Fruit fly (Drosophila melanogaster) whole organism: ENCODE data around the gene CG17801.
A peak's percentile ranks its signal among the peaks of the same experiment; 100 is the strongest.

Experiments used
- CG8478 ChIP-seq: fragments of >200 bp; optimal IDR thresholded peaks from 2 replicates; lab custom pipeline; 2018; ENCODE audit warnings: inconsistent platforms
- Dll ChIP-seq: fragments of >200 bp; optimal IDR thresholded peaks from 2 replicates; lab custom pipeline; 2017
- EcR ChIP-seq, 2 experiments: fragments of >200 bp; optimal IDR thresholded peaks; 2 replicates each; lab custom pipeline; 2017; ENCODE audit warnings: missing biosample characterization in 2 of 2, missing genetic modification characterization in 2 of 2, missing genetic modification reagents in 2 of 2
- pan ChIP-seq: fragments of >200 bp; optimal IDR thresholded peaks from 2 replicates; lab custom pipeline; 2017
- psq ChIP-seq: fragments of >200 bp; optimal IDR thresholded peaks from 2 replicates; lab custom pipeline; 2017
- usp ChIP-seq: fragments of >200 bp; optimal IDR thresholded peaks from 2 replicates; lab custom pipeline; 2017; ENCODE audit warnings: missing biosample characterization, missing genetic modification characterization, mixed read lengths

The CG17801 gene

dm6 chr3R:17807035-17807606, at the start of gene CG17801:
Gene CG17801, minus strand, starts transcription at chr3R:17807085.
- TF ChIP-seq Dll (lab: Kevin White, UChicago) (no peak), pan (lab: Kevin White, UChicago) (no peak), EcR (GFP tag; optimal IDR thresholded peaks at IDR 0.05; lab: Kevin White, UChicago) (no peak)

dm6 chr3R:17849178-17849577, 42.3 kb upstream of the CG17801 start:
- TF ChIP-seq CG8478 (lab: Kevin White, UChicago): no peak
- TF ChIP-seq Dll (lab: Kevin White, UChicago): no peak
- TF ChIP-seq usp (GFP tag; lab: Kevin White, UChicago): no peak
- TF ChIP-seq psq: no peak
- no peak for TF ChIP-seq EcR (GFP tag; optimal IDR thresholded peaks at IDR 0.05; lab: Kevin White, UChicago)
- TF ChIP-seq pan (lab: Kevin White, UChicago): no peak

- no peak for TF ChIP-seq psq
- TF ChIP-seq Dll (lab: Kevin White, UChicago): no peak
- TF ChIP-seq CG8478 (lab: Kevin White, UChicago): no peak
- TF ChIP-seq EcR (GFP tag; optimal IDR thresholded peaks at IDR 0.05; lab: Kevin White, UChicago): no peak
- TF ChIP-seq pan (lab: Kevin White, UChicago): no peak
- TF ChIP-seq usp (GFP tag; lab: Kevin White, UChicago): no peak
Measured at dm6 chr3R:17846966-17847365, 40.1 kb upstream of the CG17801 start.

DNA sequence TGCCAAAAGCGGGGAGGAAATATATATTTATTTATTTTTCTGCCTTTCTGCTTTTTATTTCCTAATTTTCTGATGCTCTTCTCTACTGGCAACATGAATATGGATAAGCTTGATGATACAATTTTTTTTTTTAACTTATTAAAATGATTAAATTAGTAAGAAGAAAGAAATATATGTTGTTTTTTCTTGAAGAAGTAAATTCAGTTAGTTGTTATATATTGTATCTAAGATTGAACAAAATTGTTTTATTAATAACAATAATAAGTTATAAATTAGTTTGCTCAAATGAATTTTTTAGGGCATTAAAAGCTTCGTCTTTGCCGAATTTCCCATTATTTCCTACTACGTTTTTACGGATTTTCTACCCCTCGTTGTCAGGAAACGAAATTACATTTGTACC, 23.6 kb upstream of the CG17801 start:
- no peak for TF ChIP-seq usp (GFP tag; lab: Kevin White, UChicago)
- TF ChIP-seq EcR (GFP tag; optimal IDR thresholded peaks at IDR 0.05; lab: Kevin White, UChicago): no peak
- no peak for TF ChIP-seq psq
- no peak for TF ChIP-seq pan (lab: Kevin White, UChicago)
- TF ChIP-seq CG8478 (lab: Kevin White, UChicago): no peak

dm6 chr3R:17828653-17829052, 21.8 kb upstream of the CG17801 start:
- no peak for TF ChIP-seq pan (lab: Kevin White, UChicago)
- no peak for TF ChIP-seq psq
- TF ChIP-seq Dll (lab: Kevin White, UChicago): no peak
- TF ChIP-seq usp (GFP tag; lab: Kevin White, UChicago): no peak
- TF ChIP-seq EcR (GFP tag; optimal IDR thresholded peaks at IDR 0.05; lab: Kevin White, UChicago): no peak
- no peak for TF ChIP-seq CG8478 (lab: Kevin White, UChicago)

dm6 chr3R:17827038-17827616, 20.2 kb upstream of the CG17801 start:
- TF ChIP-seq EcR (GFP tag; optimal IDR thresholded peaks at IDR 0.05; lab: Kevin White, UChicago) (no peak), usp (GFP tag; lab: Kevin White, UChicago) (no peak), Dll (lab: Kevin White, UChicago) (no peak), psq (no peak), CG8478 (lab: Kevin White, UChicago) (no peak), pan (lab: Kevin White, UChicago) (no peak)

DNA sequence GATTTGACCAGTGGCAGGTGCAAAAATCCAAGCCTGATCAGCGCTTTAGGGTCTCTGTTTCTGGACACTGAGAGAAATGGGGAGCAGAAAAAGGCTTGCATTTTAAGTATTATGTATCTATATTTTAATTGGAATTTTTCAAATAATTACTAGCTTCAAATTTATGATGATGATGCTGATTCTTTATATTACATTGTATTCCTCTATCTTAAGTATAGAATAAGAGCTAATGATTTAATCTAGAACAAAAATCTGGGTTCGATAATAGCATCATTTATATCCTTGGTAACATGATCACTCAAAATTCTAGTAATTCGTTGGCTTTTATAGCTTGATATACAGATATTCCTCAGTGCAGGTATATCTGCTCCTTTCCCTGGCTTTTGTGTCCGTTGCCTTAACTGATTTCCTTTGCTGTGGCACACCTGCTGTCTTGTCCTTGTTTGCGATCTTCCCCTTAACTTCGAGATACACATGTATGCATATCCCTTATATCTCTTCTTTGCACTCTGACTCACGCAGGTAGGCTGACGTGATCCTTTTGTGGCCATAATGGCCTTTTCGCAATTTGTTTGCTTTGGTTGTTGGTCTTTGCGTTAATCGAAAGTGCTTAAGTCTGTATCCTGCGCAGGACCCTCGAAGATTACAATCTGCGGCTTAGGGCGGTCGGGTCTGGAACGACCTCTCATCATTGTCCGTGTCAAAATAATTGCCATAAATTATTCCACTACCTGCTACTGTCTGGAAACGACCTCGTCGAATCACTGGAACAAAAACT, 19.1 kb upstream of the CG17801 start:
- TF ChIP-seq CG8478 (lab: Kevin White, UChicago) (no peak), Dll (lab: Kevin White, UChicago) (no peak), psq (no peak)

DNA sequence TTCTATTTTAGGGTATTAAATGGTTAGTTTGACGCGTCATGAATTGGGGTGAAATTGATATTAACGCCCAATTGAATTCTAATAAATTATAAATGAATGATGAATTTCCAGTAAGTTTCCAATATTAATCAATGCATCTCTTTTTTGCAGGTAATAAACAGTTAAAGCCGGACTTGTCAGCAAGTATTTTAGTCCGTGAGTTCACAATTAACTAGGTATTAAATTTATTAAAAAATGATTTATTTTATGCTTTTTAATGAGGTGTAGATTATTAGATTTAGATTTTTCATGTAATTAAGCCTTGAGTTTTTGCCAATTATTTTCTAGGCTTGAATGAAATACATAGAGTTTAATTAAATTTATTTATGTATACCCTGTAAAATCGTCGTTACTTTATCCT, 14.9 kb upstream of the CG17801 start:
- TF ChIP-seq Dll (lab: Kevin White, UChicago) (no peak), usp (GFP tag; lab: Kevin White, UChicago) (no peak), pan (lab: Kevin White, UChicago) (no peak), EcR (GFP tag; optimal IDR thresholded peaks at IDR 0.05; lab: Kevin White, UChicago) (no peak), psq (no peak), CG8478 (lab: Kevin White, UChicago) (no peak)

DNA sequence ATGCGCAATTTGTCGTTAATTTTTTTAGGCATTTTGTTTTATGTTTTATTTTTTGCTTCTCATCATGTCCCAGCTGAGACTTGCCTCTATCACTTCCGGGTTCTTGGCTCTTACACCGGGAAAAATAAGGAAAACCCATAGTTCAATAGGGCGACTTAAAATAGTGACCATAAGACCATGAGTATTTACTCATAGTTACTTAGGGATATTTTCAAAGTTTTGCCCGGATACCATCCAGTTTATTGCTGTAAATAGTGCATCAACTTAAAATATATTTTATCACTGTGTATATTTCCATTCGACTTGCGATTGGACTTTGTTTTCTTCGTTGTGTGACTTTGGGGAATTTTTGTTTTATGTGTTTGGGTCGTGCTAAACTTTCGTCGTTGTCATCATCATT, 11.9 kb upstream of the CG17801 start:
- TF ChIP-seq psq (no peak), EcR (GFP tag; optimal IDR thresholded peaks at IDR 0.05; lab: Kevin White, UChicago) (no peak), usp (GFP tag; lab: Kevin White, UChicago) (no peak), Dll (lab: Kevin White, UChicago) (no peak), pan (lab: Kevin White, UChicago) (no peak), CG8478 (lab: Kevin White, UChicago) (no peak)

dm6 chr3R:17814191-17814923, 7.5 kb upstream of the CG17801 start:
- no peak for TF ChIP-seq pan (lab: Kevin White, UChicago)
- TF ChIP-seq EcR (GFP tag; optimal IDR thresholded peaks at IDR 0.05; lab: Kevin White, UChicago): peak in 1 of 2 experiments; percentile 50

- TF ChIP-seq EcR (GFP tag; optimal IDR thresholded peaks at IDR 0.05; lab: Kevin White, UChicago) (no peak), Dll (lab: Kevin White, UChicago) (no peak), pan (lab: Kevin White, UChicago) (no peak), CG8478 (lab: Kevin White, UChicago) (no peak), psq (no peak), usp (GFP tag; lab: Kevin White, UChicago) (no peak)
Measured at dm6 chr3R:17812477-17812876, 5.6 kb upstream of the CG17801 start.
